Worm (Caenorhabditis elegans) whole organism, L4 larva: ENCODE measurements around the gene ZK971.1.

Experiments
- ama-1 ChIP-seq: fragments of 150-350 bp; optimal IDR thresholded peaks from 2 replicates; lab custom pipeline; 2014; ENCODE audit warnings: inconsistent platforms, mixed read lengths
- ceh-82 ChIP-seq: sonication (generic microtip); optimal IDR thresholded peaks from 2 replicates; lab custom pipeline; 2017; ENCODE audit warnings: missing biosample characterization, missing genetic modification characterization
- gei-8 ChIP-seq: fragments of 200-800 bp; sonication (Bioruptor generic); optimal IDR thresholded peaks from 2 replicates; lab custom pipeline; 2018; ENCODE audit warnings: mild to moderate bottlenecking, missing genetic modification characterization, missing compliant biosample characterization
- lin-15B ChIP-seq: fragments of 150-350 bp; sonication (generic microtip); optimal IDR thresholded peaks from 3 replicates; lab custom pipeline; 2014; ENCODE audit warnings: missing biosample characterization, missing genetic modification characterization
- lin-39 ChIP-seq: fragments of 150-350 bp; optimal IDR thresholded peaks from 2 replicates; lab custom pipeline; 2014; ENCODE audit warnings: missing biosample characterization, missing genetic modification reagents, missing genetic modification characterization
- snpc-4 ChIP-seq: fragments of 150-350 bp; optimal IDR thresholded peaks from 2 replicates; lab custom pipeline; 2014; ENCODE audit warnings: missing biosample characterization, missing genetic modification characterization
- unc-62 ChIP-seq, 3 experiments: fragments of 150-350 bp in 1 of 3; sonication (generic microtip); optimal IDR thresholded peaks in 2 of 3; peaks in 1 of 3; 1 replicate in 1 of 3; 2 replicates in 2 of 3; lab custom pipeline; 2014 to 2017; ENCODE audit warnings: missing biosample characterization in 3 of 3, missing genetic modification characterization in 3 of 3, missing genetic modification reagents in 3 of 3, missing genotype in 1 of 3

DNA sequence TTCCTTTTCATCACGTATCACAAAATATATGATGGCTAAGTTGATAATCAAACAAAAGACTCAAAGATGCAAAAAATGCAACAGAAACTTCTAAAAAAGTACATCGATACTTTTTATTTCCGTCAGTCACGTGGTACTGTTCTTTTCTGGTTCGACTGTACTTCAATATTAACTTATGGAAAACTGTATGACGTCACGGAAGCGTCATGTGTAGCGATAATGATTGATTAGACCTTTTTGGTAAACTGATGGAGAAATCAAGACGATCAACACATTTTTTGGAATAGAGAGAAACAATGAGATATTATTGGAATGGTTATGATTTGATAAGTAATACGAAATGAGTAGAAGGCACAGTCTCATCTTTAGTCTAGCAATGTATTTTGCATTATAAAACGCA, 14.8 kb upstream of the ZK971.1 start:
- TF ChIP-seq snpc-4 (tag; lab: Kevin White, UChicago) (no peak), gei-8 (GFP tag; lab: Kevin White, UChicago) (no peak), lin-39 (tag; lab: Kevin White, UChicago) (no peak), unc-62 (GFP tag; optimal IDR thresholded peaks at IDR 0.05 in 1 of 2; lab: Kevin White, UChicago) (peak in 1 of 2 experiments; percentile 81), unc-62 (tag; optimal IDR thresholded peaks at IDR 0.05; lab: Kevin White, UChicago) (no peak), ama-1 (lab: Kevin White, UChicago) (no peak), ceh-82 (tag; lab: Kevin White, UChicago) (no peak), lin-15B (tag; lab: Kevin White, UChicago) (no peak)
